Worm (Caenorhabditis elegans) whole organism, L3 larva: ENCODE measurements around the gene aars-1.

ENCODE experiments used
- R02D3.7 ChIP-seq: fragments of 150-350 bp; optimal IDR thresholded peaks from 2 replicates; lab custom pipeline; 2014; ENCODE audit warnings: missing biosample characterization, missing genetic modification characterization
- ZK546.5 ChIP-seq: sonication (generic microtip); optimal IDR thresholded peaks from 2 replicates; lab custom pipeline; 2017; ENCODE audit warnings: missing biosample characterization, missing genetic modification characterization
- aly-2 ChIP-seq: fragments of 150-350 bp; optimal IDR thresholded peaks from 2 replicates; lab custom pipeline; 2014; ENCODE audit warnings: missing biosample characterization, missing genetic modification characterization
- ama-1 ChIP-seq: fragments of 150-350 bp; optimal IDR thresholded peaks from 2 replicates; lab custom pipeline; 2018
- ceh-16 ChIP-seq: sonication (generic microtip); optimal IDR thresholded peaks from 2 replicates; lab custom pipeline; 2017; ENCODE audit warnings: missing biosample characterization, missing genetic modification characterization
- ceh-28 ChIP-seq: fragments of 150-350 bp; optimal IDR thresholded peaks from 2 replicates; lab custom pipeline; 2014; ENCODE audit warnings: missing biosample characterization, missing genetic modification reagents, missing genetic modification characterization
- ceh-82 ChIP-seq: fragments of 150-350 bp; optimal IDR thresholded peaks from 2 replicates; lab custom pipeline; 2014; ENCODE audit warnings: missing biosample characterization, missing genetic modification characterization
- ceh-9 ChIP-seq: sonication (generic microtip); optimal IDR thresholded peaks from 2 replicates; lab custom pipeline; 2018; ENCODE audit warnings: missing biosample characterization, missing genetic modification characterization
- daf-12 ChIP-seq: fragments of 150-350 bp; optimal IDR thresholded peaks from 2 replicates; lab custom pipeline; 2014; ENCODE audit warnings: missing biosample characterization, missing genetic modification reagents, missing genetic modification characterization
- egl-27 ChIP-seq: sonication (generic microtip); optimal IDR thresholded peaks from 4 replicates; lab custom pipeline; 2017; ENCODE audit warnings: missing biosample characterization, missing genetic modification reagents, missing genetic modification characterization
- egl-5 ChIP-seq: fragments of 150-350 bp; optimal IDR thresholded peaks from 2 replicates; lab custom pipeline; 2017; ENCODE audit warnings: missing biosample characterization, missing genetic modification reagents, missing genetic modification characterization, inconsistent platforms
- elt-1 ChIP-seq: fragments of 150-350 bp; optimal IDR thresholded peaks from 2 replicates; lab custom pipeline; 2014; ENCODE audit warnings: missing biosample characterization, missing genetic modification characterization
- elt-2 ChIP-seq: sonication (generic microtip); optimal IDR thresholded peaks from 2 replicates; lab custom pipeline; 2016; ENCODE audit warnings: missing genetic modification reagents, mild to moderate bottlenecking, missing genetic modification characterization, missing compliant biosample characterization
- elt-3 ChIP-seq, 3 experiments: fragments of 150-350 bp in 1 of 3; sonication (generic microtip) in 2 of 3; optimal IDR thresholded peaks; 2 replicates in 2 of 3; 4 replicates in 1 of 3; lab custom pipeline; 2014 to 2017; ENCODE audit warnings: missing biosample characterization in 3 of 3, missing genetic modification characterization in 3 of 3
- eor-1 ChIP-seq, 2 experiments: fragments of 150-350 bp; optimal IDR thresholded peaks; 2 replicates each; lab custom pipeline; 2014 to 2018; ENCODE audit warnings: missing biosample characterization in 2 of 2, missing genetic modification characterization in 2 of 2
- fkh-10 ChIP-seq: sonication (generic microtip); optimal IDR thresholded peaks from 2 replicates; lab custom pipeline; 2017; ENCODE audit warnings: missing biosample characterization, missing genetic modification reagents, missing genetic modification characterization
- fkh-2 ChIP-seq: fragments of 150-350 bp; optimal IDR thresholded peaks from 2 replicates; lab custom pipeline; 2014; ENCODE audit warnings: missing biosample characterization, missing genetic modification reagents, missing genetic modification characterization
- fos-1 ChIP-seq: fragments of 150-350 bp; optimal IDR thresholded peaks from 2 replicates; lab custom pipeline; 2014; ENCODE audit warnings: missing biosample characterization, missing genetic modification characterization
- hmg-11 ChIP-seq: sonication (generic microtip); optimal IDR thresholded peaks from 2 replicates; lab custom pipeline; 2016; ENCODE audit warnings: missing genetic modification characterization, missing compliant biosample characterization
- jun-1 ChIP-seq: fragments of 150-350 bp; optimal IDR thresholded peaks from 2 replicates; lab custom pipeline; 2014; ENCODE audit warnings: missing biosample characterization, missing genetic modification reagents, missing genetic modification characterization
- lin-15B ChIP-seq: fragments of 150-350 bp; optimal IDR thresholded peaks from 2 replicates; lab custom pipeline; 2014; ENCODE audit warnings: missing biosample characterization, missing genetic modification characterization
- lin-39 ChIP-seq: fragments of 150-350 bp; optimal IDR thresholded peaks from 2 replicates; lab custom pipeline; 2018; ENCODE audit warnings: missing biosample characterization, missing genetic modification reagents, missing genetic modification characterization
- lsy-12 ChIP-seq: sonication (generic microtip); optimal IDR thresholded peaks from 2 replicates; lab custom pipeline; 2016; ENCODE audit warnings: mild to moderate bottlenecking, missing genetic modification characterization, missing compliant biosample characterization
- mdl-1 ChIP-seq: fragments of 150-350 bp; optimal IDR thresholded peaks from 2 replicates; lab custom pipeline; 2014; ENCODE audit warnings: missing biosample characterization, missing genetic modification characterization
- mml-1 ChIP-seq: fragments of 150-350 bp; sonication (generic microtip); optimal IDR thresholded peaks from 3 replicates; lab custom pipeline; 2014; ENCODE audit warnings: missing biosample characterization, missing genetic modification characterization
- nfya-1 ChIP-seq: sonication (generic microtip); optimal IDR thresholded peaks from 2 replicates; lab custom pipeline; 2017; ENCODE audit warnings: missing genetic modification characterization, mild to moderate bottlenecking, missing compliant biosample characterization, antibody characterized with exemption, moderate library complexity; ENCODE audit not compliant: insufficient read depth
- nhr-11 ChIP-seq: fragments of 150-350 bp; optimal IDR thresholded peaks from 2 replicates; lab custom pipeline; 2014; ENCODE audit warnings: missing biosample characterization, missing genetic modification characterization
- nhr-12 ChIP-seq: fragments of 150-350 bp; optimal IDR thresholded peaks from 2 replicates; lab custom pipeline; 2014; ENCODE audit warnings: missing biosample characterization, missing genetic modification characterization
- nhr-23 ChIP-seq: fragments of 150-350 bp; optimal IDR thresholded peaks from 2 replicates; lab custom pipeline; 2014; ENCODE audit warnings: missing biosample characterization, missing genetic modification reagents, missing genetic modification characterization
- nhr-237 ChIP-seq: fragments of 150-350 bp; optimal IDR thresholded peaks from 2 replicates; lab custom pipeline; 2014; ENCODE audit warnings: missing biosample characterization, missing genetic modification characterization
- nhr-25 ChIP-seq: sonication (generic microtip); optimal IDR thresholded peaks from 2 replicates; lab custom pipeline; 2017; ENCODE audit warnings: missing biosample characterization, missing genetic modification characterization
- nhr-28 ChIP-seq: fragments of 150-350 bp; optimal IDR thresholded peaks from 2 replicates; lab custom pipeline; 2014; ENCODE audit warnings: missing biosample characterization, missing genetic modification characterization
- nhr-43 ChIP-seq: sonication (generic microtip); optimal IDR thresholded peaks from 2 replicates; lab custom pipeline; 2016; ENCODE audit warnings: mild to moderate bottlenecking, missing genetic modification characterization, missing compliant biosample characterization; ENCODE audit not compliant: poor library complexity, severe bottlenecking
- nhr-67 ChIP-seq: fragments of 150-350 bp; optimal IDR thresholded peaks from 2 replicates; lab custom pipeline; 2014; ENCODE audit warnings: missing biosample characterization, missing genetic modification characterization
- nhr-76 ChIP-seq: fragments of 150-350 bp; sonication (generic microtip); optimal IDR thresholded peaks from 5 replicates; lab custom pipeline; 2014; ENCODE audit warnings: missing biosample characterization, missing genetic modification characterization
- nhr-77 ChIP-seq: fragments of 150-350 bp; optimal IDR thresholded peaks from 2 replicates; lab custom pipeline; 2014; ENCODE audit warnings: missing biosample characterization, missing genetic modification characterization
- pha-4 ChIP-seq: fragments of 150-350 bp; optimal IDR thresholded peaks from 2 replicates; lab custom pipeline; 2014; ENCODE audit warnings: missing biosample characterization, missing genetic modification reagents, missing genetic modification characterization
- pqm-1 ChIP-seq: fragments of 150-350 bp; optimal IDR thresholded peaks from 2 replicates; lab custom pipeline; 2017; ENCODE audit warnings: missing biosample characterization, missing genetic modification characterization, inconsistent platforms
- sea-2 ChIP-seq: fragments of 150-350 bp; sonication (generic microtip); optimal IDR thresholded peaks from 4 replicates; lab custom pipeline; 2014; ENCODE audit warnings: missing biosample characterization, missing genetic modification reagents, missing genetic modification characterization
- skn-1 ChIP-seq: fragments of 150-350 bp; optimal IDR thresholded peaks from 2 replicates; lab custom pipeline; 2014; ENCODE audit warnings: missing biosample characterization, missing genetic modification characterization
- snpc-4 ChIP-seq: fragments of 150-350 bp; optimal IDR thresholded peaks from 2 replicates; lab custom pipeline; 2014; ENCODE audit warnings: missing biosample characterization, missing genetic modification characterization
- tbx-2 ChIP-seq: sonication (generic microtip); optimal IDR thresholded peaks from 2 replicates; lab custom pipeline; 2016; ENCODE audit warnings: mild to moderate bottlenecking, missing genetic modification characterization, missing compliant biosample characterization
- unc-39 ChIP-seq: sonication (generic microtip); optimal IDR thresholded peaks from 4 replicates; lab custom pipeline; 2017; ENCODE audit warnings: missing biosample characterization, missing genetic modification characterization
- unc-62 ChIP-seq: fragments of 150-350 bp; sonication (generic microtip); optimal IDR thresholded peaks from 4 replicates; lab custom pipeline; 2014; ENCODE audit warnings: missing biosample characterization, missing genetic modification reagents, missing genetic modification characterization
- zag-1 ChIP-seq: fragments of 150-350 bp; optimal IDR thresholded peaks from 2 replicates; lab custom pipeline; 2014; ENCODE audit warnings: missing biosample characterization, missing genetic modification characterization
- ztf-11 ChIP-seq: fragments of 150-350 bp; optimal IDR thresholded peaks from 2 replicates; lab custom pipeline; 2014; ENCODE audit warnings: missing biosample characterization, missing genetic modification characterization
- ztf-4 ChIP-seq: fragments of 150-350 bp; optimal IDR thresholded peaks from 2 replicates; lab custom pipeline; 2014; ENCODE audit warnings: missing biosample characterization, missing genetic modification characterization

aars-1 gene

ce11 chrII:11453639-11454038, 10.7 kb downstream of the aars-1 start:
- TF ChIP-seq skn-1 (tag; lab: Kevin White, UChicago), result no peak
- no peak for TF ChIP-seq ceh-16 (tag; lab: Kevin White, UChicago)
- TF ChIP-seq ceh-82 (tag; lab: Kevin White, UChicago), result no peak
- no peak for TF ChIP-seq mdl-1 (tag; lab: Kevin White, UChicago)
- TF ChIP-seq nhr-237 (tag; lab: Kevin White, UChicago), result no peak
- no peak for TF ChIP-seq lsy-12
- TF ChIP-seq egl-5 (tag; lab: Kevin White, UChicago), result no peak
- no peak for TF ChIP-seq ztf-4 (tag; lab: Kevin White, UChicago)
- TF ChIP-seq ztf-11, result no peak
- no peak for TF ChIP-seq nhr-67 (tag; lab: Kevin White, UChicago)
- TF ChIP-seq nhr-11, result no peak
- no peak for TF ChIP-seq nfya-1 (tag; lab: Kevin White, UChicago)
- TF ChIP-seq ZK546.5 (tag; lab: Kevin White, UChicago), result no peak
- no peak for TF ChIP-seq elt-1
- TF ChIP-seq nhr-23, result no peak
- TF ChIP-seq nhr-43 (tag; lab: Kevin White, UChicago), result no peak
- TF ChIP-seq unc-62 (GFP tag; lab: Kevin White, UChicago), result no peak
- no peak for TF ChIP-seq aly-2 (tag; lab: Kevin White, UChicago)
- no peak for TF ChIP-seq mml-1 (tag; lab: Kevin White, UChicago)

ce11 chrII:11453025-11453424, 11.3 kb downstream of the aars-1 start, which contains the start of gene rsp-1:
TSS of gene rsp-1 (plus strand) at chrII:11453362.
- no peak for TF ChIP-seq nhr-67 (tag; lab: Kevin White, UChicago)
- TF ChIP-seq tbx-2, result peak; percentile 74
- no peak for TF ChIP-seq fkh-2 (tag; lab: Kevin White, UChicago)
- TF ChIP-seq ZK546.5 (tag; lab: Kevin White, UChicago), result no peak
- TF ChIP-seq jun-1 (tag; lab: Kevin White, UChicago), result peak; percentile 82
- no peak for TF ChIP-seq nhr-76 (tag; lab: Kevin White, UChicago)
- peak; percentile 70 for TF ChIP-seq nhr-11
- peak; percentile 85 for TF ChIP-seq R02D3.7 (tag; lab: Kevin White, UChicago)
- TF ChIP-seq ztf-4 (tag; lab: Kevin White, UChicago), result peak; percentile 50
- TF ChIP-seq egl-5 (tag; lab: Kevin White, UChicago), result peak; percentile 85
- no peak for TF ChIP-seq nhr-28 (tag; lab: Kevin White, UChicago)
- TF ChIP-seq ama-1 (lab: Kevin White, UChicago), result no peak
- TF ChIP-seq elt-3 (tag; optimal IDR thresholded peaks at IDR 0.05; lab: Kevin White, UChicago), result no peak
- TF ChIP-seq hmg-11 (tag; lab: Kevin White, UChicago), result peak; percentile 80
- peak; percentile 26 for TF ChIP-seq elt-1
- TF ChIP-seq mml-1 (tag; lab: Kevin White, UChicago), result no peak
- no peak for TF ChIP-seq nhr-12 (tag; lab: Kevin White, UChicago)
- TF ChIP-seq nhr-25 (tag; lab: Kevin White, UChicago), result peak; percentile 87
- TF ChIP-seq egl-27 (tag; lab: Kevin White, UChicago), result no peak
- TF ChIP-seq lsy-12, result peak; percentile 89
- peak; percentile 7 for TF ChIP-seq zag-1 (tag; lab: Kevin White, UChicago)
- no peak for TF ChIP-seq ceh-9
- peak; percentile 88 for TF ChIP-seq nfya-1 (tag; lab: Kevin White, UChicago)
- no peak for TF ChIP-seq unc-62 (GFP tag; lab: Kevin White, UChicago)
- TF ChIP-seq eor-1 (tag; optimal IDR thresholded peaks at IDR 0.05; lab: Kevin White, UChicago), result no peak
- peak; percentile 95 for TF ChIP-seq pha-4 (tag; lab: Kevin White, UChicago)
- no peak for TF ChIP-seq ztf-11
- TF ChIP-seq ceh-82 (tag; lab: Kevin White, UChicago), result peak; percentile 28
- TF ChIP-seq nhr-77 (tag; lab: Kevin White, UChicago), result no peak
- TF ChIP-seq mdl-1 (tag; lab: Kevin White, UChicago), result no peak
- peak; percentile 87 for TF ChIP-seq nhr-43 (tag; lab: Kevin White, UChicago)
- no peak for TF ChIP-seq daf-12 (tag; lab: Kevin White, UChicago)
- TF ChIP-seq skn-1 (tag; lab: Kevin White, UChicago), result peak; percentile 45
- peak; percentile 96 for TF ChIP-seq nhr-23
- no peak for TF ChIP-seq fos-1 (tag; lab: Kevin White, UChicago)
- TF ChIP-seq sea-2 (GFP tag; lab: Kevin White, UChicago), result peak; percentile 68
- TF ChIP-seq aly-2 (tag; lab: Kevin White, UChicago), result no peak
- TF ChIP-seq nhr-237 (tag; lab: Kevin White, UChicago), result no peak
- TF ChIP-seq lin-15B (tag; lab: Kevin White, UChicago), result peak; percentile 90
- TF ChIP-seq fkh-10 (GFP tag; lab: Kevin White, UChicago), result no peak
- TF ChIP-seq pqm-1 (tag; lab: Kevin White, UChicago), result peak; percentile 84
- TF ChIP-seq unc-39 (tag; lab: Kevin White, UChicago), result no peak
- TF ChIP-seq ceh-28, result peak; percentile 87
- TF ChIP-seq elt-2 (tag; lab: Kevin White, UChicago), result peak; percentile 90
- no peak for TF ChIP-seq ceh-16 (tag; lab: Kevin White, UChicago)
- TF ChIP-seq snpc-4 (tag; lab: Kevin White, UChicago), result peak; percentile 90
- peak; percentile 95 for TF ChIP-seq lin-39 (tag; lab: Kevin White, UChicago)
